Worm (Caenorhabditis elegans): ENCODE results near the gene C38D4.10.

C38D4.10 gene

DNA sequence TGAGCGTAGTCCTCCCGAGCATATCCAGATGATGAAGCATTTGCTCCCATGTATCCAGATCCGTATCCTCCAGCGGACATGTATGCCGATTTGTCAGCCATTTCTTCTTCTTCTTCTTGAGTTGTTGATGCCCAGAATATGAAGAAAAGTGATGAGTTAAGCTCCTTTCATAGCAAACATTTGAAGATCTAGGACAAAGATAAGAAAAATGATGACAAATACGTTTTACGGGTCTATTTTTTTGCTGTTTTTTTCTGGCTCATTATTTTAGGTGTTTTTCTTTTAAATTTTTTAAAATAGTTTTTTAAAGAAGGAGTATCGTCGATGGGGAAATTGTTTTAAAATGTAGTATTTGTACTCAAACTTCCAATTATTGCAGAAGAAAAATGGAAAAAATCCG is 47.9 kb downstream of the C38D4.10 start, which contains the start of gene nspd-9:
Gene nspd-9 (minus strand): TSS at position 101 of the 400 bp plus-strand sequence.
- TF ChIP-seq gmeb-1 (tag; optimal IDR thresholded peaks at IDR 0.05) (no peak), nhr-21 (tag; optimal IDR thresholded peaks at IDR 0.05) (no peak), nhr-11 (tag; optimal IDR thresholded peaks at IDR 0.05) (no peak), F13H6.1 (tag; optimal IDR thresholded peaks at IDR 0.05) (no peak), nhr-10 (tag; optimal IDR thresholded peaks at IDR 0.05) (no peak), peb-1 (tag; optimal IDR thresholded peaks at IDR 0.05) (no peak), nhr-12 (tag; optimal IDR thresholded peaks at IDR 0.05) (no peak)

Data from whole organism, L2 larva.